Worm (Caenorhabditis elegans): ENCODE results near the gene rbr-2.

Gene rbr-2

ce11 chrIV:10935853-10936491, 16.1 kb downstream of the rbr-2 start, which contains the start of gene lgg-2 (continued):
- peak; percentile 26 for TF ChIP-seq zag-1 (tag; optimal IDR thresholded peaks at IDR 0.05)
- TF ChIP-seq unc-62 (GFP tag; optimal IDR thresholded peaks at IDR 0.05 in 1 of 2): peak in 1 of 2 experiments; percentile 99
- peak; percentile 67 for TF ChIP-seq unc-62 (tag; optimal IDR thresholded peaks at IDR 0.05)
- no peak for TF ChIP-seq lim-7 (GFP tag; IDR thresholded peaks at IDR 0.05)
- TF ChIP-seq duxl-1 (tag; optimal IDR thresholded peaks at IDR 0.05; ENCODE audit: poor library complexity): peak; percentile 69
- peak; percentile 91 for TF ChIP-seq jun-1 (tag; optimal IDR thresholded peaks at IDR 0.05)
- no peak for TF ChIP-seq dmd-9 (GFP tag; IDR thresholded peaks at IDR 0.05)
- TF ChIP-seq ceh-28 (tag; optimal IDR thresholded peaks at IDR 0.05): peak; percentile 75
- TF ChIP-seq unc-130 (GFP tag; optimal IDR thresholded peaks at IDR 0.05): no peak
- peak; percentile 87 for TF ChIP-seq ceh-20 (GFP tag; IDR thresholded peaks at IDR 0.05)
- TF ChIP-seq tra-1 (GFP tag; IDR thresholded peaks at IDR 0.05): peak; percentile 92
- TF ChIP-seq dpl-1 (GFP tag; optimal IDR thresholded peaks at IDR 0.05): peak; percentile 66
- TF ChIP-seq ceh-82 (tag; optimal IDR thresholded peaks at IDR 0.05): no peak
- TF ChIP-seq rbr-2 (tag; optimal IDR thresholded peaks at IDR 0.05): no peak
- no peak for TF ChIP-seq fos-1 (tag; optimal IDR thresholded peaks at IDR 0.05)
- TF ChIP-seq fkh-10 (GFP tag; optimal IDR thresholded peaks at IDR 0.05): peak; percentile 47
- no peak for TF ChIP-seq Y75B8A.6 (GFP tag; IDR thresholded peaks at IDR 0.05)
- peak; percentile 97 for TF ChIP-seq mep-1 (tag; optimal IDR thresholded peaks at IDR 0.05)
- peak; percentile 69; the same call in 1 of the 2 replicates for TF ChIP-seq arid-1 (GFP tag; conservative IDR thresholded peaks at IDR 0.05)
- peak; percentile 25; the same call in 1 of the 2 replicates for TF ChIP-seq madf-9 (GFP tag; conservative IDR thresholded peaks at IDR 0.05)
- TF ChIP-seq daf-16 (GFP tag; optimal IDR thresholded peaks at IDR 0.05): peak; percentile 63 to 70
- peak; percentile 93 for TF ChIP-seq daf-16 (tag; optimal IDR thresholded peaks at IDR 0.05)
- peak; percentile 54; the same call in 1 of the 2 replicates for TF ChIP-seq lin-29 (GFP tag; IDR thresholded peaks at IDR 0.05)
- TF ChIP-seq nhr-41 (GFP tag; IDR thresholded peaks at IDR 0.05): peak; percentile 84
- peak; percentile 86 for TF ChIP-seq mes-2 (tag; optimal IDR thresholded peaks at IDR 0.05; ENCODE audit: poor library complexity, severe bottlenecking)
- TF ChIP-seq dmd-6 (GFP tag; IDR thresholded peaks at IDR 0.05): peak; percentile 97
- TF ChIP-seq F26F4.8 (GFP tag; conservative IDR thresholded peaks at IDR 0.05): no peak
- TF ChIP-seq hif-1 (tag; optimal IDR thresholded peaks at IDR 0.05): peak; percentile 24 to 77
- peak; percentile 97 for TF ChIP-seq dve-1 (tag; optimal IDR thresholded peaks at IDR 0.05; ENCODE audit: insufficient read depth)
- TF ChIP-seq ceh-44 (GFP tag; IDR thresholded peaks at IDR 0.05): no peak
- peak; percentile 75 for TF ChIP-seq gei-8 (GFP tag; optimal IDR thresholded peaks at IDR 0.05)
- no peak for TF ChIP-seq madf-5 (GFP tag; IDR thresholded peaks at IDR 0.05)
- peak; percentile 63 for TF ChIP-seq cey-2 (tag; optimal IDR thresholded peaks at IDR 0.05; ENCODE audit: borderline replicate concordance, insufficient read depth)
- peak; percentile 12 for TF ChIP-seq Y5F2A.4 (GFP tag; optimal IDR thresholded peaks at IDR 0.05)
- TF ChIP-seq mdl-1 (tag; optimal IDR thresholded peaks at IDR 0.05): peak; percentile 69 to 96
- TF ChIP-seq ztf-7 (tag; optimal IDR thresholded peaks at IDR 0.05): peak; percentile 85
- peak; percentile 96 for TF ChIP-seq nhr-28 (tag; optimal IDR thresholded peaks at IDR 0.05)
- peak; percentile 86 for TF ChIP-seq nhr-25 (tag; optimal IDR thresholded peaks at IDR 0.05; ENCODE audit: borderline replicate concordance, insufficient read depth)
- peak; percentile 73 for TF ChIP-seq lin-38 (GFP tag; IDR thresholded peaks at IDR 0.05)
- 0 out of 2 replicates have a peak, but pooled peaks have one; percentile 55 for TF ChIP-seq php-3 (GFP tag; IDR thresholded peaks at IDR 0.05)
- TF ChIP-seq lsy-2 (tag; optimal IDR thresholded peaks at IDR 0.05): peak; percentile 88 to 95
- TF ChIP-seq mdt-29 (GFP tag; IDR thresholded peaks at IDR 0.05): peak; percentile 93
- no peak for TF ChIP-seq egl-27 (tag; optimal IDR thresholded peaks at IDR 0.05)
- peak; percentile 98 for TF ChIP-seq nhr-48 (tag; optimal IDR thresholded peaks at IDR 0.05)
- no peak for TF ChIP-seq aly-2 (tag; optimal IDR thresholded peaks at IDR 0.05)
- no peak for TF ChIP-seq F44E2.7 (GFP tag; IDR thresholded peaks at IDR 0.05)
- peak; percentile 74 for TF ChIP-seq pqm-1 (tag; optimal IDR thresholded peaks at IDR 0.05)
- peak; percentile 76 for TF ChIP-seq set-16 (GFP tag; IDR thresholded peaks at IDR 0.05)
- no peak for TF ChIP-seq D1046.2 (GFP tag; IDR thresholded peaks at IDR 0.05)

All from whole organism, L4 larva.